Fruit fly (Drosophila melanogaster) whole organism, embryonic: ENCODE data around the gene CG13376.

Source experiments
- Abd-B ChIP-seq: fragments of 200-800 bp; sonication (Bioruptor generic); optimal IDR thresholded peaks from 2 replicates; lab custom pipeline; 2018; ENCODE audit warnings: missing biosample characterization, mild to moderate bottlenecking, missing genetic modification characterization, moderate library complexity
- Ada2b ChIP-seq: fragments of 200-800 bp; sonication (Bioruptor generic); IDR thresholded peaks from 2 replicates; pipeline ENCODE4 v1.3.6; 2022; ENCODE audit warnings: missing biosample characterization, missing genetic modification characterization
- CG10147 ChIP-seq: fragments of 200-800 bp; sonication (Bioruptor generic); optimal IDR thresholded peaks from 2 replicates; lab custom pipeline; 2019; ENCODE audit warnings: missing biosample characterization, mild to moderate bottlenecking, missing genetic modification characterization, moderate library complexity
- CG10565 ChIP-seq: fragments of 200-800 bp; sonication (Bioruptor generic); optimal IDR thresholded peaks from 3 replicates; lab custom pipeline; 2016; ENCODE audit warnings: missing biosample characterization, mild to moderate bottlenecking, missing genetic modification characterization
- CG11560 ChIP-seq: fragments of 200-800 bp; sonication (Bioruptor generic); IDR thresholded peaks from 3 replicates; pipeline ENCODE4 v1.3.6; 2022; ENCODE audit warnings: missing biosample characterization, missing genetic modification characterization
- CG12942 ChIP-seq: fragments of 200-800 bp; sonication (Bioruptor generic); optimal IDR thresholded peaks from 3 replicates; lab custom pipeline; 2016; ENCODE audit warnings: missing biosample characterization, missing genetic modification characterization
- CG13894 ChIP-seq: fragments of 200-800 bp; sonication (Bioruptor generic); optimal IDR thresholded peaks from 3 replicates; lab custom pipeline; 2018; ENCODE audit warnings: missing biosample characterization, mild to moderate bottlenecking, missing genetic modification characterization, moderate library complexity
- CG14710 ChIP-seq: fragments of 200-800 bp; sonication (Bioruptor generic); optimal IDR thresholded peaks from 3 replicates; lab custom pipeline; 2019; ENCODE audit warnings: missing biosample characterization, mild to moderate bottlenecking, missing genetic modification characterization, moderate library complexity
- CG15514 ChIP-seq: fragments of 200-800 bp; sonication (Bioruptor generic); optimal IDR thresholded peaks from 3 replicates; lab custom pipeline; 2017; ENCODE audit warnings: missing biosample characterization, missing genetic modification characterization, mild to moderate bottlenecking, moderate library complexity, missing genetic modification reagents
- CG17829 ChIP-seq: fragments of 200-800 bp; optimal IDR thresholded peaks from 2 replicates; lab custom pipeline; 2019; ENCODE audit warnings: missing biosample characterization, mild to moderate bottlenecking, missing genetic modification characterization, moderate library complexity
- CG18011 ChIP-seq: fragments of 200-800 bp; sonication (Bioruptor generic); optimal IDR thresholded peaks from 2 replicates; lab custom pipeline; 2017; ENCODE audit warnings: missing biosample characterization, missing genetic modification characterization, mild to moderate bottlenecking, moderate library complexity, missing genotype
- CG2199 ChIP-seq: fragments of 200-800 bp; sonication (Bioruptor generic); IDR thresholded peaks from 3 replicates; pipeline ENCODE4 v1.3.6; 2022; ENCODE audit warnings: missing biosample characterization, missing genetic modification characterization
- CG3407 ChIP-seq: fragments of 200-800 bp; sonication (Bioruptor generic); optimal IDR thresholded peaks from 2 replicates; lab custom pipeline; 2018; ENCODE audit warnings: missing biosample characterization, mild to moderate bottlenecking, missing genetic modification characterization
- CG4360 ChIP-seq: fragments of 200-800 bp; sonication (Bioruptor generic); IDR thresholded peaks from 2 replicates; pipeline ENCODE4 v1.3.6; 2022; ENCODE audit warnings: missing biosample characterization, missing genetic modification characterization
- CG8924 ChIP-seq: fragments of 200-800 bp; optimal IDR thresholded peaks from 3 replicates; lab custom pipeline; 2019; ENCODE audit warnings: missing biosample characterization, mild to moderate bottlenecking, missing genetic modification characterization, moderate library complexity
- CHES-1-like ChIP-seq: fragments of 200-800 bp; sonication (Bioruptor generic); optimal IDR thresholded peaks from 2 replicates; lab custom pipeline; 2016; ENCODE audit warnings: missing biosample characterization, missing genetic modification characterization
- CTCF ChIP-seq: fragments of 200-800 bp; sonication (Bioruptor generic); optimal IDR thresholded peaks from 2 replicates; lab custom pipeline; 2017; ENCODE audit warnings: missing biosample characterization, mild to moderate bottlenecking, missing genetic modification characterization, moderate library complexity
- Deaf1 ChIP-seq: fragments of 200-800 bp; optimal IDR thresholded peaks from 3 replicates; lab custom pipeline; 2019; ENCODE audit warnings: missing biosample characterization, mild to moderate bottlenecking, missing genetic modification characterization, moderate library complexity
- Drgx ChIP-seq: fragments of 200-800 bp; sonication (Bioruptor generic); IDR thresholded peaks from 2 replicates; pipeline ENCODE4 v1.3.6; 2022; ENCODE audit warnings: missing biosample characterization, missing genetic modification characterization
- Elba2 ChIP-seq: fragments of 200-800 bp; sonication (Bioruptor generic); optimal IDR thresholded peaks from 3 replicates; lab custom pipeline; 2016; ENCODE audit warnings: missing biosample characterization, missing genetic modification characterization
- Ets65A ChIP-seq: fragments of 200-800 bp; sonication (Bioruptor generic); peaks from one replicate; lab custom pipeline; 2016; ENCODE audit warnings: missing biosample characterization, missing genetic modification characterization
- Fer3 ChIP-seq: fragments of 200-800 bp; sonication (Bioruptor generic); optimal IDR thresholded peaks from 2 replicates; lab custom pipeline; 2018; ENCODE audit warnings: missing biosample characterization, mild to moderate bottlenecking, missing genetic modification characterization, moderate library complexity
- H2.0 ChIP-seq: fragments of 200-800 bp; sonication (Bioruptor generic); IDR thresholded peaks from 2 replicates; pipeline ENCODE4 v1.3.6; 2022; ENCODE audit warnings: missing biosample characterization, missing genetic modification characterization
- HLHmδ ChIP-seq: fragments of 200-800 bp; sonication (Bioruptor generic); optimal IDR thresholded peaks from 2 replicates; lab custom pipeline; 2018; ENCODE audit warnings: missing biosample characterization, mild to moderate bottlenecking, missing genetic modification characterization, moderate library complexity
- Hr51 ChIP-seq, 2 experiments: fragments of 200-800 bp; sonication (Bioruptor generic); optimal IDR thresholded peaks; 2 replicates in 1 of 2; 3 replicates in 1 of 2; lab custom pipeline; 2016 to 2018; ENCODE audit warnings: missing biosample characterization in 2 of 2, missing genetic modification characterization in 2 of 2, mild to moderate bottlenecking in 1 of 2, moderate library complexity in 1 of 2
- Med ChIP-seq: fragments of 200-800 bp; sonication (Bioruptor generic); peaks from one replicate; lab custom pipeline; 2016; ENCODE audit warnings: missing biosample characterization, missing genetic modification characterization, mild to moderate bottlenecking, inconsistent platforms, moderate library complexity
- Oaz ChIP-seq: fragments of 200-800 bp; sonication (Bioruptor generic); IDR thresholded peaks from 2 replicates; pipeline ENCODE4 v1.3.6; 2022; ENCODE audit warnings: missing biosample characterization, missing genetic modification characterization
- Sin3A ChIP-seq: fragments of >200 bp; optimal IDR thresholded peaks from 2 replicates; lab custom pipeline; 2018
- az2 ChIP-seq: fragments of 200-800 bp; sonication (Bioruptor generic); optimal IDR thresholded peaks from 3 replicates; lab custom pipeline; 2016; ENCODE audit warnings: missing biosample characterization, missing genetic modification characterization
- bbx ChIP-seq: fragments of 200-800 bp; sonication (Bioruptor generic); IDR thresholded peaks from 2 replicates; pipeline ENCODE4 v1.3.6; 2022; ENCODE audit warnings: missing biosample characterization, missing genetic modification characterization; ENCODE audit not compliant: partially characterized antibody
- bcd ChIP-seq: fragments of 200-800 bp; sonication (Bioruptor generic); optimal IDR thresholded peaks from 2 replicates; lab custom pipeline; 2017; ENCODE audit warnings: missing biosample characterization, mild to moderate bottlenecking, missing genetic modification characterization
- chinmo ChIP-seq: fragments of 200-800 bp; sonication (Bioruptor generic); IDR thresholded peaks from 4 replicates; pipeline ENCODE4 v1.3.6; 2022; ENCODE audit warnings: missing biosample characterization, missing genetic modification characterization; ENCODE audit not compliant: partially characterized antibody
- grau ChIP-seq: fragments of 200-800 bp; optimal IDR thresholded peaks from 3 replicates; lab custom pipeline; 2019; ENCODE audit warnings: missing biosample characterization, mild to moderate bottlenecking, missing genetic modification characterization, moderate library complexity
- gsb ChIP-seq: fragments of 200-800 bp; sonication (Bioruptor generic); IDR thresholded peaks from 2 replicates; pipeline ENCODE4 v1.3.6; 2022; ENCODE audit warnings: missing biosample characterization, missing genetic modification characterization
- otp ChIP-seq: fragments of 200-800 bp; sonication (Bioruptor generic); IDR thresholded peaks from 3 replicates; pipeline ENCODE4, ENCODE4 v1.3.6; 2022; ENCODE audit warnings: missing biosample characterization, missing genetic modification characterization
- pros ChIP-seq: fragments of 200-800 bp; sonication (Bioruptor generic); optimal IDR thresholded peaks from 3 replicates; lab custom pipeline; 2019; ENCODE audit warnings: missing biosample characterization, mild to moderate bottlenecking, missing genetic modification characterization, moderate library complexity
- psq ChIP-seq: fragments of 200-800 bp; sonication (Bioruptor generic); optimal IDR thresholded peaks from 2 replicates; lab custom pipeline; 2017; ENCODE audit warnings: missing biosample characterization, missing genetic modification characterization
- scrt ChIP-seq: fragments of 200-800 bp; sonication (Bioruptor generic); optimal IDR thresholded peaks from 2 replicates; lab custom pipeline; 2018; ENCODE audit warnings: missing biosample characterization, mild to moderate bottlenecking, missing genetic modification characterization, moderate library complexity
- slbo ChIP-seq: fragments of 200-800 bp; sonication (Bioruptor generic); IDR thresholded peaks from 2 replicates; pipeline ENCODE4 v1.3.6; 2022; ENCODE audit warnings: missing biosample characterization, missing genetic modification characterization
- so ChIP-seq: fragments of 200-800 bp; sonication (Bioruptor generic); IDR thresholded peaks from 3 replicates; pipeline ENCODE4 v1.3.6; 2022; ENCODE audit warnings: missing biosample characterization, missing genetic modification characterization
- sqz ChIP-seq: fragments of 200-800 bp; sonication (Bioruptor generic); optimal IDR thresholded peaks from 3 replicates; lab custom pipeline; 2018; ENCODE audit warnings: missing biosample characterization, mild to moderate bottlenecking, missing genetic modification characterization
- tgo ChIP-seq: fragments of 200-800 bp; sonication (Bioruptor generic); IDR thresholded peaks from 3 replicates; pipeline ENCODE4 v1.3.6; 2022; ENCODE audit warnings: missing biosample characterization, missing genetic modification characterization
- wdn ChIP-seq: fragments of 200-800 bp; sonication (Bioruptor generic); IDR thresholded peaks from 2 replicates; pipeline ENCODE4 v1.3.6; 2022; ENCODE audit warnings: missing biosample characterization, missing genetic modification characterization

The CG13376 gene

dm6 chrX:311328-311727 is 44.5 kb upstream of the CG13376 start (continued):
- no peak for TF ChIP-seq CHES-1-like (GFP tag; lab: Kevin White, UChicago)
- TF ChIP-seq CG10565: no peak
- TF ChIP-seq CG12942 (GFP tag; lab: Kevin White, UChicago): no peak
- TF ChIP-seq Ada2b (GFP tag; lab: Robert Waterston, UW): no peak
- TF ChIP-seq CG11560 (tag; lab: Robert Waterston, UW): no peak
- TF ChIP-seq CG15514 (GFP tag; lab: Kevin White, UChicago): peak; percentile 47
- no peak for TF ChIP-seq CG18011 (GFP tag; lab: Kevin White, UChicago)
- TF ChIP-seq gsb: no peak
- TF ChIP-seq otp (GFP tag; lab: Robert Waterston, UW): no peak
- no peak for TF ChIP-seq HLHmδ (GFP tag; lab: Kevin White, UChicago)
- TF ChIP-seq Fer3: peak; percentile 3
- no peak for TF ChIP-seq CG10147 (GFP tag; lab: Kevin White, UChicago)
- TF ChIP-seq CG17829 (tag; lab: Kevin White, UChicago): no peak
- TF ChIP-seq pros: no peak
- TF ChIP-seq psq: no peak
- no peak for TF ChIP-seq sqz (GFP tag; lab: Kevin White, UChicago)

DNA sequence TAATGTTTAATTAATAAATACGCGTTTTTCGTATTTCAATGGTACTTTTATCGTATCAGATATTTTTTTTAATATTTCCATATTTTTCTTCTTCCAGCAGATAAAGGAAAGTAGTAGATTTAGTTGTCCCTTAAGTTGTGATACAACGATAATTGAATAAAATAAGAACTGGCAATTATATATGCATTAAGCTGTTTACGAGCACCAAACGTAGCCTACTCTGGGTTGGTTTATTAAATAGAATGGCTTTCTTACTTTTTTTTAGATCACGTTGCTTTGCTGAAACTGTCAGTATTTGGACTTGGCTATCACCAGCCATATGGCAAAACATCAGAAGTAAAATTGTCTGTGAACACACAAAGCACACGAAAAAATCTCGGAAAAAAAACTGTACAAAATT is 40.6 kb upstream of the CG13376 start, which contains the start of gene CG12470:
TSS of gene CG12470 (plus strand) at position 301 of the 400 bp plus-strand sequence.
- TF ChIP-seq Elba2 (GFP tag; lab: Kevin White, UChicago) (no peak), so (GFP tag; lab: Robert Waterston, UW) (no peak), Abd-B (GFP tag; lab: Kevin White, UChicago) (no peak), CG3407 (GFP tag; lab: Kevin White, UChicago) (no peak), bcd (GFP tag; lab: Kevin White, UChicago) (no peak), CG14710 (no peak), CG4360 (no peak), slbo (GFP tag; lab: Robert Waterston, UW) (no peak), tgo (no peak), Drgx (GFP tag; lab: Robert Waterston, UW) (no peak), CG8924 (tag; lab: Kevin White, UChicago) (no peak), grau (no peak)
- TF ChIP-seq, all 482 proteins: peak for 0

dm6 chrX:294839-295238 is 28.0 kb upstream of the CG13376 start, which contains the start of gene CG13375:
Gene CG13375, minus strand, starts transcription at chrX:294962.
- TF ChIP-seq Ets65A (GFP tag; lab: Kevin White, UChicago): peak; percentile 60
- no peak for TF ChIP-seq bbx (GFP tag; lab: Robert Waterston, UW)
- TF ChIP-seq bcd (GFP tag; lab: Kevin White, UChicago): no peak
- TF ChIP-seq CG2199 (GFP tag; lab: Robert Waterston, UW): 0 out of 3 replicates have a peak, but pooled peaks have one; percentile 46
- 0 out of 4 replicates have a peak, but pooled peaks have one; percentile 23 for TF ChIP-seq chinmo (GFP tag; lab: Robert Waterston, UW)
- TF ChIP-seq Hr51 (GFP tag; optimal IDR thresholded peaks at IDR 0.05; lab: Kevin White, UChicago): peak in 1 of 2 experiments; percentile 31
- TF ChIP-seq Sin3A (lab: Kevin White, UChicago): no peak
- TF ChIP-seq CTCF (GFP tag; lab: Kevin White, UChicago): no peak
- peak; percentile 9 for TF ChIP-seq CG13894 (tag; lab: Kevin White, UChicago)
- TF ChIP-seq wdn (GFP tag; lab: Robert Waterston, UW): no peak
- peak; percentile 7 for TF ChIP-seq scrt (GFP tag; lab: Kevin White, UChicago)
- no peak for TF ChIP-seq az2 (GFP tag; lab: Kevin White, UChicago)
- peak; percentile 23 for TF ChIP-seq Med (GFP tag; lab: Kevin White, UChicago)
- no peak for TF ChIP-seq Oaz (GFP tag; lab: Robert Waterston, UW)
- TF ChIP-seq H2.0: no peak
- TF ChIP-seq Deaf1 (tag; lab: Kevin White, UChicago): peak; percentile 95
- TF ChIP-seq, all 482 proteins: peak for 8
